Fruit fly (Drosophila melanogaster) whole organism, embryonic: ENCODE measurements around the gene Ir68b.

ENCODE experiments used
- B-H2 ChIP-seq: fragments of 200-800 bp; sonication (Bioruptor generic); optimal IDR thresholded peaks from 2 replicates; lab custom pipeline; 2018; ENCODE audit warnings: missing biosample characterization, mild to moderate bottlenecking, missing genetic modification characterization
- BEAF-32 ChIP-seq: fragments of 200-800 bp; sonication (Bioruptor generic); optimal IDR thresholded peaks from 3 replicates; lab custom pipeline; 2017; ENCODE audit warnings: missing biosample characterization, missing genetic modification characterization, mild to moderate bottlenecking, moderate library complexity, missing genetic modification reagents
- Bdp1 ChIP-seq: fragments of 200-800 bp; sonication (Bioruptor generic); optimal IDR thresholded peaks from 3 replicates; lab custom pipeline; 2016; ENCODE audit warnings: missing biosample characterization, missing genetic modification characterization
- Blimp-1 ChIP-seq: fragments of 200-800 bp; sonication (Bioruptor generic); optimal IDR thresholded peaks from 3 replicates; lab custom pipeline; 2018; ENCODE audit warnings: missing biosample characterization, missing genetic modification characterization, mild to moderate bottlenecking, moderate library complexity, missing genetic modification reagents
- BtbVII ChIP-seq: fragments of 200-800 bp; sonication (Bioruptor generic); optimal IDR thresholded peaks from 3 replicates; lab custom pipeline; 2017; ENCODE audit warnings: missing biosample characterization, mild to moderate bottlenecking, missing genetic modification characterization
- CG10654 ChIP-seq: fragments of 200-800 bp; sonication (Bioruptor generic); optimal IDR thresholded peaks from 2 replicates; lab custom pipeline; 2016; ENCODE audit warnings: missing biosample characterization, missing genetic modification characterization
- CG12299 ChIP-seq: fragments of 200-800 bp; sonication (Bioruptor generic); optimal IDR thresholded peaks from 2 replicates; lab custom pipeline; 2018; ENCODE audit warnings: missing biosample characterization, mild to moderate bottlenecking, missing genetic modification characterization
- CG13624 ChIP-seq: fragments of 200-800 bp; sonication (Bioruptor generic); optimal IDR thresholded peaks from 2 replicates; lab custom pipeline; 2016; ENCODE audit warnings: missing biosample characterization, missing genetic modification characterization
- CG13775 ChIP-seq: fragments of 200-800 bp; sonication (Bioruptor generic); optimal IDR thresholded peaks from 3 replicates; lab custom pipeline; 2017; ENCODE audit warnings: missing biosample characterization, mild to moderate bottlenecking, missing genetic modification characterization
- CG14441 ChIP-seq: fragments of 200-800 bp; sonication (Bioruptor generic); IDR thresholded peaks from 2 replicates; pipeline ENCODE4 v1.3.6; 2022; ENCODE audit warnings: missing biosample characterization, missing genetic modification characterization
- CG17829 ChIP-seq: fragments of 200-800 bp; optimal IDR thresholded peaks from 2 replicates; lab custom pipeline; 2019; ENCODE audit warnings: missing biosample characterization, mild to moderate bottlenecking, missing genetic modification characterization, moderate library complexity
- CG18476 ChIP-seq: fragments of 200-800 bp; sonication (Bioruptor generic); optimal IDR thresholded peaks from 2 replicates; lab custom pipeline; 2016; ENCODE audit warnings: missing biosample characterization, mild to moderate bottlenecking, missing genetic modification characterization
- CG2199 ChIP-seq: fragments of 200-800 bp; sonication (Bioruptor generic); IDR thresholded peaks from 3 replicates; pipeline ENCODE4 v1.3.6; 2022; ENCODE audit warnings: missing biosample characterization, missing genetic modification characterization
- CG3838 ChIP-seq: fragments of 200-800 bp; sonication (Bioruptor generic); optimal IDR thresholded peaks from 3 replicates; lab custom pipeline; 2016; ENCODE audit warnings: missing biosample characterization, missing genetic modification characterization
- CG42726 ChIP-seq: fragments of 200-800 bp; sonication (Bioruptor generic); IDR thresholded peaks from 2 replicates; pipeline ENCODE4 v1.3.6; 2022; ENCODE audit warnings: missing biosample characterization, missing genetic modification characterization; ENCODE audit not compliant: partially characterized antibody
- CG4707 ChIP-seq: fragments of 200-800 bp; sonication (Bioruptor generic); optimal IDR thresholded peaks from 2 replicates; lab custom pipeline; 2018; ENCODE audit warnings: missing biosample characterization, mild to moderate bottlenecking, missing genetic modification characterization, moderate library complexity
- CG5953 ChIP-seq: fragments of 200-800 bp; sonication (Bioruptor generic); IDR thresholded peaks from 2 replicates; pipeline ENCODE4 v1.3.6; 2022; ENCODE audit warnings: missing biosample characterization, missing genetic modification characterization
- CG6791 ChIP-seq: fragments of 200-800 bp; sonication (Bioruptor generic); IDR thresholded peaks from 3 replicates; pipeline ENCODE4 v1.3.6; 2022; ENCODE audit warnings: missing biosample characterization, missing genetic modification characterization; ENCODE audit not compliant: partially characterized antibody
- CG7556 ChIP-seq: fragments of 200-800 bp; sonication (Bioruptor generic); optimal IDR thresholded peaks from 2 replicates; lab custom pipeline; 2017; ENCODE audit warnings: missing biosample characterization, mild to moderate bottlenecking, missing genetic modification characterization
- CG9932 ChIP-seq: fragments of 200-800 bp; sonication (Bioruptor generic); IDR thresholded peaks from 2 replicates; pipeline ENCODE4 v1.3.6; 2022; ENCODE audit warnings: missing biosample characterization, missing genetic modification characterization
- CoRest ChIP-seq: fragments of 200-800 bp; sonication (Bioruptor generic); optimal IDR thresholded peaks from 3 replicates; lab custom pipeline; 2018; ENCODE audit warnings: missing biosample characterization, mild to moderate bottlenecking, missing genetic modification characterization, moderate library complexity
- Dip3 ChIP-seq: fragments of 200-800 bp; sonication (Bioruptor generic); optimal IDR thresholded peaks from 3 replicates; lab custom pipeline; 2016; ENCODE audit warnings: missing biosample characterization, missing genetic modification characterization
- Dp ChIP-seq: fragments of 200-800 bp; sonication (Bioruptor generic); optimal IDR thresholded peaks from 2 replicates; lab custom pipeline; 2018; ENCODE audit warnings: missing biosample characterization, mild to moderate bottlenecking, missing genetic modification characterization, moderate library complexity
- ERR ChIP-seq: fragments of 200-800 bp; sonication (Bioruptor generic); optimal IDR thresholded peaks from 2 replicates; lab custom pipeline; 2016; ENCODE audit warnings: missing biosample characterization, missing genetic modification characterization
- H15 ChIP-seq: fragments of 200-800 bp; sonication (Bioruptor generic); IDR thresholded peaks from 3 replicates; pipeline ENCODE4 v1.3.6; 2022; ENCODE audit warnings: missing biosample characterization, missing genetic modification characterization
- HLH54F ChIP-seq: fragments of 200-800 bp; sonication (Bioruptor generic); optimal IDR thresholded peaks from 3 replicates; lab custom pipeline; 2016; ENCODE audit warnings: missing biosample characterization, missing genetic modification characterization
- HLHmδ ChIP-seq: fragments of 200-800 bp; sonication (Bioruptor generic); optimal IDR thresholded peaks from 2 replicates; lab custom pipeline; 2018; ENCODE audit warnings: missing biosample characterization, mild to moderate bottlenecking, missing genetic modification characterization, moderate library complexity
- HmgD ChIP-seq: fragments of 200-800 bp; sonication (Bioruptor generic); optimal IDR thresholded peaks from 3 replicates; lab custom pipeline; 2016; ENCODE audit warnings: missing biosample characterization, missing genetic modification characterization
- HmgZ ChIP-seq: fragments of 200-800 bp; sonication (Bioruptor generic); optimal IDR thresholded peaks from 2 replicates; lab custom pipeline; 2018; ENCODE audit warnings: missing biosample characterization, mild to moderate bottlenecking, missing genetic modification characterization
- Hr78 ChIP-seq, 2 experiments: fragments of 200-800 bp in 1 of 2; fragments of >200 bp in 1 of 2; sonication (Bioruptor generic) in 1 of 2; optimal IDR thresholded peaks; 2 replicates each; lab custom pipeline; 2017 to 2019; ENCODE audit warnings: missing biosample characterization in 2 of 2, missing genetic modification characterization in 2 of 2, mild to moderate bottlenecking in 1 of 2, moderate library complexity in 1 of 2
- Jarid2 ChIP-seq: fragments of 200-800 bp; sonication (Bioruptor generic); optimal IDR thresholded peaks from 3 replicates; lab custom pipeline; 2017; ENCODE audit warnings: mild to moderate bottlenecking, missing biosample characterization, missing genetic modification reagents, missing genetic modification characterization
- Lhr ChIP-seq: fragments of 200-800 bp; sonication (Bioruptor generic); optimal IDR thresholded peaks from 3 replicates; lab custom pipeline; 2017; ENCODE audit warnings: mild to moderate bottlenecking, missing biosample characterization, missing genetic modification reagents, missing genetic modification characterization
- Lim3 ChIP-seq: fragments of 200-800 bp; sonication (Bioruptor generic); IDR thresholded peaks from 2 replicates; pipeline ENCODE4 v1.3.6; 2022; ENCODE audit warnings: missing biosample characterization, missing genetic modification characterization
- Mes4 ChIP-seq: fragments of 200-800 bp; sonication (Bioruptor generic); optimal IDR thresholded peaks from 2 replicates; lab custom pipeline; 2016; ENCODE audit warnings: missing biosample characterization, missing genetic modification characterization
- Myb ChIP-seq: fragments of 200-800 bp; sonication (Bioruptor generic); optimal IDR thresholded peaks from 2 replicates; lab custom pipeline; 2016; ENCODE audit warnings: missing biosample characterization, missing genetic modification characterization
- Nf-YA ChIP-seq: fragments of 200-800 bp; sonication (Bioruptor generic); IDR thresholded peaks from 2 replicates; pipeline ENCODE4 v1.3.6; 2022; ENCODE audit warnings: missing biosample characterization, missing genetic modification characterization
- Optix ChIP-seq: fragments of 200-800 bp; sonication (Bioruptor generic); IDR thresholded peaks from 3 replicates; pipeline ENCODE4 v1.3.6; 2022; ENCODE audit warnings: missing biosample characterization, missing genetic modification characterization
- Ravus ChIP-seq: fragments of 200-800 bp; sonication (Bioruptor generic); IDR thresholded peaks from 2 replicates; pipeline ENCODE4 v1.3.6; 2022; ENCODE audit warnings: missing biosample characterization, missing genetic modification characterization
- Scr ChIP-seq: fragments of 200-800 bp; sonication (Bioruptor generic); IDR thresholded peaks from 2 replicates; pipeline ENCODE4 v1.3.6; 2022; ENCODE audit warnings: missing biosample characterization, missing genetic modification characterization; ENCODE audit not compliant: partially characterized antibody
- Usf ChIP-seq: fragments of 200-800 bp; sonication (Bioruptor generic); optimal IDR thresholded peaks from 2 replicates; lab custom pipeline; 2017; ENCODE audit warnings: missing genotype, missing biosample characterization, missing genetic modification characterization
- Xbp1 ChIP-seq: fragments of 200-800 bp; sonication (Bioruptor generic); optimal IDR thresholded peaks from 3 replicates; lab custom pipeline; 2016; ENCODE audit warnings: missing biosample characterization, mild to moderate bottlenecking, missing genetic modification characterization
- al ChIP-seq: fragments of 200-800 bp; sonication (Bioruptor generic); IDR thresholded peaks from 2 replicates; pipeline ENCODE4 v1.3.6; 2022; ENCODE audit warnings: missing biosample characterization, missing genetic modification characterization
- exex ChIP-seq: fragments of 200-800 bp; sonication (Bioruptor generic); optimal IDR thresholded peaks from 4 replicates; lab custom pipeline; 2018; ENCODE audit warnings: missing biosample characterization, mild to moderate bottlenecking, missing genetic modification characterization, moderate library complexity
- gsb ChIP-seq: fragments of 200-800 bp; sonication (Bioruptor generic); IDR thresholded peaks from 2 replicates; pipeline ENCODE4 v1.3.6; 2022; ENCODE audit warnings: missing biosample characterization, missing genetic modification characterization
- gsb-n ChIP-seq: fragments of 200-800 bp; sonication (Bioruptor generic); optimal IDR thresholded peaks from 3 replicates; lab custom pipeline; 2018; ENCODE audit warnings: missing biosample characterization, mild to moderate bottlenecking, missing genetic modification characterization
- oc ChIP-seq: fragments of 200-800 bp; sonication (Bioruptor generic); optimal IDR thresholded peaks from 2 replicates; lab custom pipeline; 2018; ENCODE audit warnings: missing biosample characterization, mild to moderate bottlenecking, missing genetic modification characterization, moderate library complexity
- odd ChIP-seq: fragments of 200-800 bp; sonication (Bioruptor generic); optimal IDR thresholded peaks from 2 replicates; lab custom pipeline; 2017; ENCODE audit warnings: missing biosample characterization, mild to moderate bottlenecking, missing genetic modification characterization
- otp ChIP-seq: fragments of 200-800 bp; sonication (Bioruptor generic); IDR thresholded peaks from 3 replicates; pipeline ENCODE4, ENCODE4 v1.3.6; 2022; ENCODE audit warnings: missing biosample characterization, missing genetic modification characterization
- tup ChIP-seq: fragments of 200-800 bp; sonication (Bioruptor generic); optimal IDR thresholded peaks from 2 replicates; lab custom pipeline; 2016; ENCODE audit warnings: missing biosample characterization, mild to moderate bottlenecking, missing genetic modification characterization, moderate library complexity

Gene Ir68b

DNA sequence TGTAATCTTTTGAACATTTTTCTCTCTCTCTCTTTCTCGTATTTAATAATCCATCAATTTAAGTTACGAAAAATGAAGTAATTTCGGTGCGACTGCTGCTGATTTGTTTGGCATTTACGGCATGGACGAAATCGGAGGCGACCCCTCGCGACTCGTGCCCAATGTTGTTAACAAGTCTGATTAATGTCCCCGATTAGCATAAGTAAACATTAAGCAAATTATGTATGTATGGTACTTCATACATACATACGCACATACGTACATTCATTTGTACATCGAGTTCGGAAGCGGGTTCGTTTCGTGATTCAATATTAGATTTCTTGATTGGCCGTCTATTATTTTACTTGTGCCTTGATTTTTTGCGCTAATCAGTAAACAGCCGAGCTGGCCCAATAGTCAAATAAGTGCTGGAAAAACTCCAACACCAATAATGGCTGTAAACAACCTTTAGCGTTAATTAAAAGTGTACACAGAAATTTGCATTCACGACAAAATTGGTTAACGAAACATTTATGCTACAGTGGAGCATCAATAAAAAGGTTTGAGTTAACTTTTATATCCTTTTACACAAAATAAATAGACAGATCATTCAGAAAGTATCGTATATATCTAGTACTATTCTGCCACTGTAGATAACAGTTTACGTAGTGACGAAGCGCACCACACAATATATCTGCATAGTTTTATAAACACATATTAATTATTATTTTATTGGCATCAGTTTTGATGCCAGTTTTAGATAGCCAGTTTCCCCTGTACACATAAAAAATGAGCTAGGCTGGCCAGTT lies 36.1 kb downstream of the Ir68b start (continued):
- TF ChIP-seq CG18476 (GFP tag; lab: Kevin White, UChicago) (no peak), CG42726 (GFP tag; lab: Robert Waterston, UW) (no peak), Nf-YA (GFP tag; lab: Robert Waterston, UW) (no peak), odd (GFP tag; lab: Kevin White, UChicago) (peak; percentile 53), BtbVII (GFP tag; lab: Kevin White, UChicago) (peak; percentile 77), CG13624 (GFP tag; lab: Kevin White, UChicago) (peak; percentile 18), Xbp1 (peak; percentile 66), al (peak; percentile 74), Dp (no peak), CoRest (tag; lab: Kevin White, UChicago) (peak; percentile 80), gsb (GFP tag; lab: Robert Waterston, UW) (peak; percentile 15; the same call in 1 of the 2 replicates), HLHmδ (no peak), tup (peak; percentile 28), H15 (GFP tag; lab: Robert Waterston, UW) (0 out of 3 replicates have a peak, but pooled peaks have one; percentile 34), Scr (no peak), CG2199 (GFP tag; lab: Robert Waterston, UW) (0 out of 3 replicates have a peak, but pooled peaks have one; percentile 36), HmgZ (tag; lab: Kevin White, UChicago) (peak; percentile 56), HmgD (GFP tag; lab: Kevin White, UChicago) (no peak), CG5953 (peak; percentile 44; the same call in 1 of the 2 replicates), CG10654 (GFP tag; lab: Kevin White, UChicago) (peak; percentile 35), HLH54F (no peak), Dip3 (GFP tag; lab: Kevin White, UChicago) (peak; percentile 54), CG13775 (GFP tag; lab: Kevin White, UChicago) (peak; percentile 33), gsb-n (tag; lab: Kevin White, UChicago) (no peak), otp (GFP tag; lab: Robert Waterston, UW) (peak; percentile 4; the same call in 1 of the 3 replicates), CG7556 (GFP tag; lab: Kevin White, UChicago) (peak; percentile 60), Optix (no peak), Blimp-1 (GFP tag; lab: Kevin White, UChicago) (no peak), CG6791 (GFP tag; lab: Robert Waterston, UW) (no peak), oc (tag; lab: Kevin White, UChicago) (no peak), CG9932 (peak; percentile 82), CG17829 (tag; lab: Kevin White, UChicago) (peak; percentile 38), Hr78 (GFP tag; optimal IDR thresholded peaks at IDR 0.05; lab: Kevin White, UChicago) (no peak), Jarid2 (no peak), BEAF-32 (GFP tag; lab: Kevin White, UChicago) (no peak), Lhr (GFP tag; lab: Kevin White, UChicago) (no peak), Lim3 (no peak), CG12299 (tag; lab: Kevin White, UChicago) (no peak), CG3838 (peak; percentile 16), Bdp1 (GFP tag; lab: Kevin White, UChicago) (no peak), CG14441 (GFP tag; lab: Robert Waterston, UW) (peak; percentile 76), Usf (no peak), ERR (no peak), exex (tag; lab: Kevin White, UChicago) (peak; percentile 46), Myb (no peak), Ravus (GFP tag; lab: Robert Waterston, UW) (peak; percentile 38), CG4707 (GFP tag; lab: Kevin White, UChicago) (no peak), B-H2 (GFP tag; lab: Kevin White, UChicago) (no peak), Mes4 (no peak)
